Fruit fly (Drosophila melanogaster) whole organism, embryonic: Measurements from ENCODE around the gene HHEX.

Source experiments
- CG13424 ChIP-seq: fragments of 200-800 bp; sonication (Bioruptor generic); optimal IDR thresholded peaks from 2 replicates; lab custom pipeline; 2019; ENCODE audit warnings: missing biosample characterization, mild to moderate bottlenecking, missing genetic modification characterization, moderate library complexity
- Taf1 ChIP-seq: fragments of 200-800 bp; sonication (Bioruptor generic); IDR thresholded peaks from 2 replicates; pipeline ENCODE4 v1.3.6; 2022; ENCODE audit warnings: missing biosample characterization, missing genetic modification characterization
- ap ChIP-seq: fragments of 200-800 bp; sonication (Bioruptor generic); IDR thresholded peaks from 2 replicates; pipeline ENCODE4 v1.3.6; 2022; ENCODE audit warnings: missing biosample characterization, missing genetic modification characterization
- slbo ChIP-seq: fragments of 200-800 bp; sonication (Bioruptor generic); IDR thresholded peaks from 2 replicates; pipeline ENCODE4 v1.3.6; 2022; ENCODE audit warnings: missing biosample characterization, missing genetic modification characterization

- TF ChIP-seq slbo = no peak
- no peak for TF ChIP-seq CG13424 (tag; lab: Kevin White, UChicago)
- TF ChIP-seq ap (GFP tag; lab: Robert Waterston, UW) = no peak
- no peak for TF ChIP-seq Taf1 (GFP tag; lab: Robert Waterston, UW)
Measured at dm6 chr3R:21077577-21077976, 3.1 kb downstream of the HHEX start.
